Fruit fly (Drosophila melanogaster): ENCODE measurements around the gene S1P.
A peak's percentile ranks its signal among the peaks of the same experiment; 100 is the strongest.

The S1P gene

DNA sequence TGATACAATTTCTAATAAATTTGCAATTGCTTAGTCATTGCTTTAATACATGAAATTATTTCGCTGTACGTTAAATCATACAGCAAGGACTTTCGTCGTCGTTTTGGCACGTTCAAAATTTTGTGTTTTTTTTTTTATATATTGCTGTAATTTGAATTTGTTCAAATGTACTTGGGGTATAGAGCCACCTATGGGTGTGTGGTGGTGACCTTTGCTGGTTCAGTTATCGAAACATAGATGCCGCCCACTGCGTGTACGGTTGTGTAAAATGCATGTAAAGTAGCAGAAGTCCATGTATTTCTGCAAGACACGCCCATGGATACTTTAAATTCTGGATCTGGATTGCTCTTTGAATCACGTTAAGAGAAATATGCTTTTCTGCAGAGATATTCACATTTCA is 12.9 kb downstream of the S1P start (continued):
- TF ChIP-seq ranshi (GFP tag; IDR thresholded peaks at IDR 0.05) (peak; percentile 69), CG16815 (GFP tag; optimal IDR thresholded peaks at IDR 0.05) (peak; percentile 33), Tbp (GFP tag; optimal IDR thresholded peaks at IDR 0.05) (no peak), CG32772 (GFP tag; IDR thresholded peaks at IDR 0.05) (peak; percentile 63; the same call in 1 of the 2 replicates), CG7357 (GFP tag; IDR thresholded peaks at IDR 0.05) (no peak), CG15601 (tag; optimal IDR thresholded peaks at IDR 0.05) (peak; percentile 19), CG1529 (GFP tag; optimal IDR thresholded peaks at IDR 0.05) (no peak), BEAF-32 (GFP tag; optimal IDR thresholded peaks at IDR 0.05) (no peak), ham (GFP tag; IDR thresholded peaks at IDR 0.05) (0 out of 2 replicates have a peak, but pooled peaks have one; percentile 23), HLH54F (GFP tag; optimal IDR thresholded peaks at IDR 0.05) (peak; percentile 50), nom (GFP tag; optimal IDR thresholded peaks at IDR 0.05) (no peak), CG12942 (GFP tag; optimal IDR thresholded peaks at IDR 0.05) (peak; percentile 35), D19A (tag; optimal IDR thresholded peaks at IDR 0.05) (no peak), CG10209 (GFP tag; optimal IDR thresholded peaks at IDR 0.05) (peak; percentile 16), lab (GFP tag; optimal IDR thresholded peaks at IDR 0.05) (no peak), Bgb (GFP tag; IDR thresholded peaks at IDR 0.05; ENCODE audit: partially characterized antibody) (peak; percentile 82), CG15269 (tag; optimal IDR thresholded peaks at IDR 0.05) (no peak), CG7839 (tag; optimal IDR thresholded peaks at IDR 0.05) (no peak), slbo (GFP tag; IDR thresholded peaks at IDR 0.05) (peak; percentile 86), CG3847 (GFP tag; IDR thresholded peaks at IDR 0.05) (peak; percentile 54), CG12769 (tag; optimal IDR thresholded peaks at IDR 0.05) (no peak), CG14667 (GFP tag; IDR thresholded peaks at IDR 0.05) (no peak), wor (GFP tag; IDR thresholded peaks at IDR 0.05) (0 out of 2 replicates have a peak, but pooled peaks have one; percentile 17), run (tag; optimal IDR thresholded peaks at IDR 0.05) (no peak), CG34376 (GFP tag; optimal IDR thresholded peaks at IDR 0.05) (no peak), dmrt11E (tag; optimal IDR thresholded peaks at IDR 0.05) (peak; percentile 31), fd96Cb (tag; optimal IDR thresholded peaks at IDR 0.05) (peak; percentile 28), CG3407 (GFP tag; optimal IDR thresholded peaks at IDR 0.05) (peak; percentile 29), sc (optimal IDR thresholded peaks at IDR 0.05) (no peak), sc (GFP tag; optimal IDR thresholded peaks at IDR 0.05) (no peak), jigr1 (GFP tag; IDR thresholded peaks at IDR 0.05) (no peak), grau (tag; optimal IDR thresholded peaks at IDR 0.05) (no peak), CG3726 (GFP tag; IDR thresholded peaks at IDR 0.05) (peak; percentile 18; the same call in 1 of the 3 replicates), ewg (GFP tag; optimal IDR thresholded peaks at IDR 0.05) (no peak), CG11456 (GFP tag; IDR thresholded peaks at IDR 0.05) (peak; percentile 93), disco-r (GFP tag; optimal IDR thresholded peaks at IDR 0.05) (peak; percentile 28), tna (GFP tag; IDR thresholded peaks at IDR 0.05; ENCODE audit: partially characterized antibody) (no peak), CG4730 (GFP tag; IDR thresholded peaks at IDR 0.05) (peak; percentile 67), Fer1 (GFP tag; optimal IDR thresholded peaks at IDR 0.05) (no peak), CG34422 (GFP tag; IDR thresholded peaks at IDR 0.05) (peak; percentile 61; the same call in 1 of the 3 replicates), Oaz (GFP tag; IDR thresholded peaks at IDR 0.05) (0 out of 2 replicates have a peak, but pooled peaks have one; percentile 11), lola (GFP tag; optimal IDR thresholded peaks at IDR 0.05) (peak in 1 of 3 experiments; percentile 13), CG11696 (GFP tag; IDR thresholded peaks at IDR 0.05) (no peak), tx (GFP tag; optimal IDR thresholded peaks at IDR 0.05) (peak; percentile 4), bbx (GFP tag; IDR thresholded peaks at IDR 0.05; ENCODE audit: partially characterized antibody) (peak; percentile 59), ato (GFP tag; IDR thresholded peaks at IDR 0.05; ENCODE audit: partially characterized antibody) (no peak), CrebB (tag; optimal IDR thresholded peaks at IDR 0.05) (no peak), NFAT (GFP tag; IDR thresholded peaks at IDR 0.05) (peak; percentile 75), mld (GFP tag; IDR thresholded peaks at IDR 0.05; ENCODE audit: partially characterized antibody) (no peak), Ravus (GFP tag; IDR thresholded peaks at IDR 0.05) (no peak)
